Fruit fly (Drosophila melanogaster) whole organism, pupa: ENCODE measurements around the gene Ude.

ENCODE experiments used
- CG10348 ChIP-seq: fragments of 200-800 bp; sonication (Bioruptor generic); IDR thresholded peaks from 2 replicates; pipeline ENCODE4 v1.3.6; 2022; ENCODE audit warnings: missing biosample characterization, missing genetic modification characterization
- CG13204 ChIP-seq: fragments of 200-800 bp; sonication (Bioruptor generic); optimal IDR thresholded peaks from 2 replicates; lab custom pipeline; 2018; ENCODE audit warnings: missing biosample characterization, mild to moderate bottlenecking, missing genetic modification characterization, moderate library complexity
- CG4496 ChIP-seq: fragments of 200-800 bp; sonication (Bioruptor generic); IDR thresholded peaks from 3 replicates; pipeline ENCODE4 v1.3.6; 2022; ENCODE audit warnings: missing biosample characterization, missing genetic modification characterization
- EcR ChIP-seq: fragments of 200-800 bp; sonication (Bioruptor generic); optimal IDR thresholded peaks from 3 replicates; lab custom pipeline; 2019; ENCODE audit warnings: missing biosample characterization, missing genetic modification characterization, mild to moderate bottlenecking, moderate library complexity, missing genetic modification reagents
- gl ChIP-seq: fragments of 200-800 bp; sonication (Bioruptor generic); optimal IDR thresholded peaks from 2 replicates; lab custom pipeline; 2018; ENCODE audit warnings: missing biosample characterization, mild to moderate bottlenecking, missing genetic modification characterization

- TF ChIP-seq EcR (GFP tag; lab: Kevin White, UChicago) (no peak), CG4496 (GFP tag; lab: Robert Waterston, UW) (no peak), gl (no peak), CG13204 (GFP tag; lab: Kevin White, UChicago) (no peak), CG10348 (GFP tag; lab: Robert Waterston, UW) (no peak)
Observed at dm6 chr3R:24823061-24823460, 23.6 kb upstream of the Ude start.
